Fruit fly (Drosophila melanogaster) whole organism, embryonic: Measurements from ENCODE around the gene Gprk2.

Experiments used
- Abd-B ChIP-seq: fragments of 200-800 bp; sonication (Bioruptor generic); optimal IDR thresholded peaks from 2 replicates; lab custom pipeline; 2018; ENCODE audit warnings: missing biosample characterization, mild to moderate bottlenecking, missing genetic modification characterization, moderate library complexity
- Adf1 ChIP-seq: fragments of 200-800 bp; sonication (Bioruptor generic); IDR thresholded peaks from 2 replicates; pipeline ENCODE4 v1.3.6; 2022; ENCODE audit warnings: missing biosample characterization, missing genetic modification characterization
- Asciz ChIP-seq: fragments of 200-800 bp; sonication (Bioruptor generic); optimal IDR thresholded peaks from 2 replicates; lab custom pipeline; 2017; ENCODE audit warnings: missing biosample characterization, mild to moderate bottlenecking, missing genetic modification characterization, missing genetic modification reagents
- BEAF-32 ChIP-seq: fragments of 200-800 bp; sonication (Bioruptor generic); optimal IDR thresholded peaks from 3 replicates; lab custom pipeline; 2017; ENCODE audit warnings: missing biosample characterization, missing genetic modification characterization, mild to moderate bottlenecking, moderate library complexity, missing genetic modification reagents
- CG13123 ChIP-seq: fragments of 200-800 bp; sonication (Bioruptor generic); optimal IDR thresholded peaks from 2 replicates; lab custom pipeline; 2016; ENCODE audit warnings: missing biosample characterization, missing genetic modification characterization
- CG14050 ChIP-seq: fragments of 200-800 bp; sonication (Bioruptor generic); IDR thresholded peaks from 3 replicates; pipeline ENCODE4 v1.3.6; 2022; ENCODE audit warnings: missing biosample characterization, missing genetic modification characterization
- CG17361 ChIP-seq: fragments of 200-800 bp; sonication (Bioruptor generic); IDR thresholded peaks from 3 replicates; pipeline ENCODE4 v1.3.6; 2022; ENCODE audit warnings: missing biosample characterization, missing genetic modification characterization
- CG17568 ChIP-seq: fragments of 200-800 bp; sonication (Bioruptor generic); optimal IDR thresholded peaks from 2 replicates; lab custom pipeline; 2018; ENCODE audit warnings: missing biosample characterization, mild to moderate bottlenecking, missing genetic modification characterization, moderate library complexity
- CG18619 ChIP-seq: fragments of 200-800 bp; sonication (Bioruptor generic); optimal IDR thresholded peaks from 3 replicates; lab custom pipeline; 2017; ENCODE audit warnings: missing biosample characterization, mild to moderate bottlenecking, missing genetic modification characterization
- CG2129 ChIP-seq: fragments of 200-800 bp; sonication (Bioruptor generic); IDR thresholded peaks from 2 replicates; pipeline ENCODE4 v1.3.6; 2022; ENCODE audit warnings: missing biosample characterization, missing genetic modification characterization; ENCODE audit not compliant: partially characterized antibody
- CG4282 ChIP-seq: fragments of 200-800 bp; sonication (Bioruptor generic); optimal IDR thresholded peaks from 2 replicates; lab custom pipeline; 2016; ENCODE audit warnings: missing biosample characterization, missing genetic modification characterization
- CG43689 ChIP-seq: fragments of 200-800 bp; sonication (Bioruptor generic); IDR thresholded peaks from 2 replicates; pipeline ENCODE4 v1.3.6; 2022; ENCODE audit warnings: missing biosample characterization, missing genetic modification characterization
- CG8281 ChIP-seq: fragments of 200-800 bp; sonication (Bioruptor generic); optimal IDR thresholded peaks from 2 replicates; lab custom pipeline; 2018; ENCODE audit warnings: missing biosample characterization, mild to moderate bottlenecking, missing genetic modification characterization, moderate library complexity
- CkIIα-i1 ChIP-seq: fragments of 200-800 bp; sonication (Bioruptor generic); IDR thresholded peaks from 2 replicates; pipeline ENCODE4 v1.3.6; 2022; ENCODE audit warnings: missing biosample characterization, missing genetic modification characterization
- Ets97D ChIP-seq: fragments of 200-800 bp; sonication (Bioruptor generic); optimal IDR thresholded peaks from 3 replicates; lab custom pipeline; 2016; ENCODE audit warnings: missing biosample characterization, missing genetic modification characterization
- Fer3 ChIP-seq: fragments of 200-800 bp; sonication (Bioruptor generic); optimal IDR thresholded peaks from 2 replicates; lab custom pipeline; 2018; ENCODE audit warnings: missing biosample characterization, mild to moderate bottlenecking, missing genetic modification characterization, moderate library complexity
- H15 ChIP-seq: fragments of 200-800 bp; sonication (Bioruptor generic); IDR thresholded peaks from 3 replicates; pipeline ENCODE4 v1.3.6; 2022; ENCODE audit warnings: missing biosample characterization, missing genetic modification characterization
- HmgZ ChIP-seq: fragments of 200-800 bp; sonication (Bioruptor generic); optimal IDR thresholded peaks from 2 replicates; lab custom pipeline; 2018; ENCODE audit warnings: missing biosample characterization, mild to moderate bottlenecking, missing genetic modification characterization
- Lim3 ChIP-seq: fragments of 200-800 bp; sonication (Bioruptor generic); IDR thresholded peaks from 2 replicates; pipeline ENCODE4 v1.3.6; 2022; ENCODE audit warnings: missing biosample characterization, missing genetic modification characterization
- Nf-YA ChIP-seq: fragments of 200-800 bp; sonication (Bioruptor generic); IDR thresholded peaks from 2 replicates; pipeline ENCODE4 v1.3.6; 2022; ENCODE audit warnings: missing biosample characterization, missing genetic modification characterization
- Oaz ChIP-seq: fragments of 200-800 bp; sonication (Bioruptor generic); IDR thresholded peaks from 2 replicates; pipeline ENCODE4 v1.3.6; 2022; ENCODE audit warnings: missing biosample characterization, missing genetic modification characterization
- Scr ChIP-seq: fragments of 200-800 bp; sonication (Bioruptor generic); IDR thresholded peaks from 2 replicates; pipeline ENCODE4 v1.3.6; 2022; ENCODE audit warnings: missing biosample characterization, missing genetic modification characterization; ENCODE audit not compliant: partially characterized antibody
- Sox102F ChIP-seq: fragments of 200-800 bp; sonication (Bioruptor generic); optimal IDR thresholded peaks from 2 replicates; lab custom pipeline; 2018; ENCODE audit warnings: missing biosample characterization, mild to moderate bottlenecking, missing genetic modification characterization, moderate library complexity
- ato ChIP-seq: fragments of 200-800 bp; sonication (Bioruptor generic); IDR thresholded peaks from 2 replicates; pipeline ENCODE4 v1.3.6; 2022; ENCODE audit warnings: missing biosample characterization, missing genetic modification characterization; ENCODE audit not compliant: partially characterized antibody
- bsh ChIP-seq, 2 experiments: fragments of 200-800 bp; sonication (Bioruptor generic); optimal IDR thresholded peaks; 2 replicates each; lab custom pipeline; 2017 to 2018; ENCODE audit warnings: mild to moderate bottlenecking in 2 of 2, missing biosample characterization in 2 of 2, missing genetic modification characterization in 2 of 2, moderate library complexity in 1 of 2
- cad ChIP-seq: fragments of >200 bp; optimal IDR thresholded peaks from 2 replicates; lab custom pipeline; 2017; ENCODE audit warnings: missing biosample characterization, missing genetic modification characterization
- ems ChIP-seq: fragments of 200-800 bp; sonication (Bioruptor generic); optimal IDR thresholded peaks from 3 replicates; lab custom pipeline; 2016; ENCODE audit warnings: missing biosample characterization, missing genetic modification characterization
- gfzf ChIP-seq: fragments of 200-800 bp; sonication (Bioruptor generic); optimal IDR thresholded peaks from 2 replicates; lab custom pipeline; 2016; ENCODE audit warnings: missing biosample characterization, mild to moderate bottlenecking, missing genetic modification characterization, moderate library complexity
- hth ChIP-seq: fragments of >200 bp; optimal IDR thresholded peaks from 2 replicates; lab custom pipeline; 2017; ENCODE audit warnings: inconsistent platforms
- jigr1 ChIP-seq: fragments of 200-800 bp; sonication (Bioruptor generic); IDR thresholded peaks from 3 replicates; pipeline ENCODE4 v1.3.6; 2022; ENCODE audit warnings: missing biosample characterization, missing genetic modification characterization
- jing ChIP-seq: fragments of 200-800 bp; sonication (Bioruptor generic); optimal IDR thresholded peaks from 2 replicates; lab custom pipeline; 2018; ENCODE audit warnings: missing biosample characterization, mild to moderate bottlenecking, missing genetic modification characterization
- klu ChIP-seq: fragments of 200-800 bp; sonication (Bioruptor generic); IDR thresholded peaks from 2 replicates; pipeline ENCODE4 v1.3.6; 2022; ENCODE audit warnings: missing biosample characterization, missing genetic modification characterization
- lilli ChIP-seq: fragments of 200-800 bp; sonication (Bioruptor generic); optimal IDR thresholded peaks from 3 replicates; lab custom pipeline; 2016; ENCODE audit warnings: missing biosample characterization, missing genetic modification characterization
- peb ChIP-seq: fragments of 200-800 bp; sonication (Bioruptor generic); IDR thresholded peaks from 2 replicates; pipeline ENCODE4 v1.3.6; 2022; ENCODE audit warnings: missing biosample characterization, missing genetic modification characterization
- pfk ChIP-seq: fragments of 200-800 bp; sonication (Bioruptor generic); optimal IDR thresholded peaks from 2 replicates; lab custom pipeline; 2018; ENCODE audit warnings: missing biosample characterization, mild to moderate bottlenecking, missing genetic modification characterization, moderate library complexity
- pzg ChIP-seq: fragments of 200-800 bp; sonication (Bioruptor generic); optimal IDR thresholded peaks from 3 replicates; lab custom pipeline; 2018; ENCODE audit warnings: missing biosample characterization, mild to moderate bottlenecking, missing genetic modification characterization, moderate library complexity
- sens-2 ChIP-seq: fragments of 200-800 bp; sonication (Bioruptor generic); IDR thresholded peaks from 2 replicates; pipeline ENCODE4 v1.3.6; 2022; ENCODE audit warnings: missing biosample characterization, missing genetic modification characterization
- sim ChIP-seq: fragments of 200-800 bp; sonication (Bioruptor generic); IDR thresholded peaks from 2 replicates; pipeline ENCODE4 v1.3.6; 2022; ENCODE audit warnings: missing biosample characterization, missing genetic modification characterization
- sna ChIP-seq: fragments of 200-800 bp; sonication (Bioruptor generic); IDR thresholded peaks from 2 replicates; pipeline ENCODE4 v1.3.6; 2022; ENCODE audit warnings: missing biosample characterization, missing genetic modification characterization; ENCODE audit not compliant: partially characterized antibody
- sob ChIP-seq: fragments of 200-800 bp; sonication (Bioruptor generic); IDR thresholded peaks from 2 replicates; pipeline ENCODE4 v1.3.6; 2022; ENCODE audit warnings: missing biosample characterization, missing genetic modification characterization
- tgo ChIP-seq: fragments of 200-800 bp; sonication (Bioruptor generic); IDR thresholded peaks from 3 replicates; pipeline ENCODE4 v1.3.6; 2022; ENCODE audit warnings: missing biosample characterization, missing genetic modification characterization
- tx ChIP-seq: fragments of 200-800 bp; sonication (Bioruptor generic); optimal IDR thresholded peaks from 2 replicates; lab custom pipeline; 2016; ENCODE audit warnings: missing biosample characterization, missing genetic modification characterization
- vnd ChIP-seq: fragments of 200-800 bp; sonication (Bioruptor generic); IDR thresholded peaks from 3 replicates; pipeline ENCODE4 v1.3.6; 2022; ENCODE audit warnings: missing biosample characterization, missing genetic modification characterization; ENCODE audit not compliant: partially characterized antibody
- z ChIP-seq: fragments of 200-800 bp; sonication (Bioruptor generic); IDR thresholded peaks from 3 replicates; pipeline ENCODE4 v1.3.6; 2022; ENCODE audit warnings: missing biosample characterization, missing genetic modification characterization

Gene Gprk2

dm6 chr3R:31404499-31405276 lies at the start of gene Gprk2 (continued):
- TF ChIP-seq CkIIα-i1 (GFP tag; lab: Robert Waterston, UW): peak; percentile 99
- peak; percentile 99 for TF ChIP-seq klu (GFP tag; lab: Robert Waterston, UW)
- TF ChIP-seq ems (GFP tag; lab: Kevin White, UChicago): peak; percentile 100
- TF ChIP-seq CG13123 (GFP tag; lab: Kevin White, UChicago): peak; percentile 99
- peak; percentile 100 for TF ChIP-seq tgo
- TF ChIP-seq jigr1 (GFP tag; lab: Robert Waterston, UW): peak; percentile 99
- peak; percentile 100 for TF ChIP-seq HmgZ
- TF ChIP-seq Asciz (GFP tag; lab: Kevin White, UChicago): peak; percentile 100
- TF ChIP-seq z: peak; percentile 86
- TF ChIP-seq vnd: no peak
- peak; percentile 100 for TF ChIP-seq CG17568
- TF ChIP-seq Adf1 (GFP tag; lab: Robert Waterston, UW): peak; percentile 95
- TF ChIP-seq gfzf (GFP tag; lab: Kevin White, UChicago): peak; percentile 96
- no peak for TF ChIP-seq Scr (GFP tag; lab: Robert Waterston, UW)
- TF ChIP-seq cad (GFP tag; lab: Kevin White, UChicago): no peak
- TF ChIP-seq sens-2 (GFP tag; lab: Robert Waterston, UW): peak; percentile 100
- TF ChIP-seq ato (GFP tag; lab: Robert Waterston, UW): no peak
- TF ChIP-seq hth: no peak
- TF ChIP-seq Nf-YA (GFP tag; lab: Robert Waterston, UW): peak; percentile 100
- TF ChIP-seq Lim3 (GFP tag; lab: Robert Waterston, UW): peak; percentile 99
- TF ChIP-seq pzg (GFP tag; lab: Kevin White, UChicago): peak; percentile 70
- peak; percentile 100 for TF ChIP-seq sob (GFP tag; lab: Robert Waterston, UW)
- peak; percentile 100 for TF ChIP-seq bsh (GFP tag; optimal IDR thresholded peaks at IDR 0.05; lab: Kevin White, UChicago)
- TF ChIP-seq Sox102F (GFP tag; lab: Kevin White, UChicago): peak; percentile 100
- TF ChIP-seq peb: peak; percentile 100
- TF ChIP-seq CG14050: peak; percentile 100
- TF ChIP-seq CG8281 (tag; lab: Kevin White, UChicago): peak; percentile 96
- TF ChIP-seq CG43689 (GFP tag; lab: Robert Waterston, UW): peak; percentile 100
- TF ChIP-seq Oaz (GFP tag; lab: Robert Waterston, UW): peak; percentile 100
- peak; percentile 100 for TF ChIP-seq tx (GFP tag; lab: Kevin White, UChicago)
- TF ChIP-seq CG2129 (GFP tag; lab: Robert Waterston, UW): no peak
- peak; percentile 97 for TF ChIP-seq Ets97D (GFP tag; lab: Kevin White, UChicago)
- TF ChIP-seq sim (GFP tag; lab: Robert Waterston, UW): peak; percentile 100
- peak; percentile 100 for TF ChIP-seq lilli (GFP tag; lab: Kevin White, UChicago)
- peak; percentile 100 for TF ChIP-seq CG17361 (GFP tag; lab: Robert Waterston, UW)
- peak; percentile 100 for TF ChIP-seq jing (GFP tag; lab: Kevin White, UChicago)
- TF ChIP-seq CG4282 (GFP tag; lab: Kevin White, UChicago): peak; percentile 100
- TF ChIP-seq CG18619 (GFP tag; lab: Kevin White, UChicago): peak; percentile 100
- no peak for TF ChIP-seq sna
- TF ChIP-seq BEAF-32 (GFP tag; lab: Kevin White, UChicago): peak; percentile 44
- peak; percentile 59 for TF ChIP-seq pfk (GFP tag; lab: Kevin White, UChicago)
- TF ChIP-seq Fer3 (tag; lab: Kevin White, UChicago): peak; percentile 100
- peak; percentile 100 for TF ChIP-seq Abd-B (GFP tag; lab: Kevin White, UChicago)
- peak; percentile 100 for TF ChIP-seq H15 (GFP tag; lab: Robert Waterston, UW)
